Fruit fly (Drosophila melanogaster) whole organism, adult: ENCODE measurements around the gene Adgf-A.

ENCODE experiments used
- CG11617 ChIP-seq: fragments of 200-800 bp; sonication (Bioruptor generic); optimal IDR thresholded peaks from 2 replicates; lab custom pipeline; 2017; ENCODE audit warnings: mild to moderate bottlenecking, missing biosample characterization, missing genetic modification reagents, missing genetic modification characterization
- CG14711 ChIP-seq: fragments of 200-800 bp; sonication (Bioruptor generic); optimal IDR thresholded peaks from 2 replicates; lab custom pipeline; 2018; ENCODE audit warnings: missing biosample characterization, mild to moderate bottlenecking, missing genetic modification characterization, moderate library complexity
- CG1620 ChIP-seq: fragments of 200-800 bp; sonication (Bioruptor generic); optimal IDR thresholded peaks from 2 replicates; lab custom pipeline; 2016; ENCODE audit warnings: missing biosample characterization, missing genetic modification characterization
- CG7101 ChIP-seq: fragments of 200-800 bp; sonication (Bioruptor generic); optimal IDR thresholded peaks from 2 replicates; lab custom pipeline; 2018; ENCODE audit warnings: missing biosample characterization, mild to moderate bottlenecking, missing genetic modification characterization, moderate library complexity
- Clk ChIP-seq: fragments of 200-800 bp; sonication (Bioruptor generic); optimal IDR thresholded peaks from 2 replicates; lab custom pipeline; 2017; ENCODE audit warnings: missing biosample characterization, missing genetic modification characterization
- bab1 ChIP-seq: fragments of 200-800 bp; sonication (Bioruptor generic); optimal IDR thresholded peaks from 3 replicates; lab custom pipeline; 2019; ENCODE audit warnings: missing biosample characterization, mild to moderate bottlenecking, missing genetic modification characterization, moderate library complexity
- cic ChIP-seq: fragments of 200-800 bp; sonication (Bioruptor generic); optimal IDR thresholded peaks from 2 replicates; lab custom pipeline; 2017; ENCODE audit warnings: missing biosample characterization, mild to moderate bottlenecking, missing genetic modification characterization, moderate library complexity
- cnc ChIP-seq, 2 experiments: fragments of >200 bp; optimal IDR thresholded peaks; 2 replicates each; lab custom pipeline; 2017
- pad ChIP-seq: fragments of 200-800 bp; sonication (Bioruptor generic); optimal IDR thresholded peaks from 3 replicates; lab custom pipeline; 2017; ENCODE audit warnings: missing biosample characterization, missing genetic modification characterization, mild to moderate bottlenecking, moderate library complexity, missing genetic modification reagents
- tj ChIP-seq: fragments of 200-800 bp; sonication (Bioruptor generic); optimal IDR thresholded peaks from 3 replicates; lab custom pipeline; 2017; ENCODE audit warnings: missing biosample characterization, mild to moderate bottlenecking, missing genetic modification characterization, moderate library complexity
- toe ChIP-seq: fragments of 200-800 bp; sonication (Bioruptor generic); optimal IDR thresholded peaks from 2 replicates; lab custom pipeline; 2016; ENCODE audit warnings: missing biosample characterization, missing genetic modification characterization

- TF ChIP-seq cnc (optimal IDR thresholded peaks at IDR 0.05; lab: Kevin White, UChicago) (no peak), bab1 (GFP tag; lab: Kevin White, UChicago) (no peak), CG1620 (GFP tag; lab: Kevin White, UChicago) (no peak), CG11617 (GFP tag; lab: Kevin White, UChicago) (no peak), Clk (GFP tag; lab: Kevin White, UChicago) (no peak), tj (GFP tag; lab: Kevin White, UChicago) (no peak), toe (GFP tag; lab: Kevin White, UChicago) (no peak), cic (GFP tag; lab: Kevin White, UChicago) (no peak), pad (GFP tag; lab: Kevin White, UChicago) (no peak), CG14711 (tag; lab: Kevin White, UChicago) (no peak), CG7101 (tag; lab: Kevin White, UChicago) (no peak)
Observed at dm6 chr3L:17719754-17720153, 44.2 kb downstream of the Adgf-A start, which contains the start of gene CheB74a.
